Worm (Caenorhabditis elegans) whole organism, L1 larva: ENCODE measurements around the gene fbxc-58.
A peak's percentile ranks its signal among the peaks of the same experiment; 100 is the strongest.

Experiments used
- C16A3.4 ChIP-seq: fragments of 150-350 bp; optimal IDR thresholded peaks from 2 replicates; lab custom pipeline; 2014; ENCODE audit warnings: missing biosample characterization, missing genetic modification characterization
- Y116A8C.19 ChIP-seq: sonication (generic microtip); optimal IDR thresholded peaks from 2 replicates; lab custom pipeline; 2016; ENCODE audit warnings: missing compliant biosample characterization, missing genetic modification characterization, borderline replicate concordance
- aha-1 ChIP-seq: fragments of 150-350 bp; optimal IDR thresholded peaks from 2 replicates; lab custom pipeline; 2014; ENCODE audit warnings: missing biosample characterization, missing genetic modification characterization
- alr-1 ChIP-seq: fragments of 200-800 bp; sonication (Bioruptor generic); optimal IDR thresholded peaks from 2 replicates; lab custom pipeline; 2018; ENCODE audit warnings: borderline replicate concordance, mild to moderate bottlenecking, missing genetic modification characterization, missing compliant biosample characterization
- ama-1 ChIP-seq: fragments of 150-350 bp; optimal IDR thresholded peaks from 2 replicates; lab custom pipeline; 2014
- blmp-1 ChIP-seq: fragments of 150-350 bp; optimal IDR thresholded peaks from 2 replicates; lab custom pipeline; 2014; ENCODE audit warnings: missing biosample characterization, missing genetic modification characterization
- ceh-63 ChIP-seq: fragments of 200-800 bp; sonication (Bioruptor generic); optimal IDR thresholded peaks from 2 replicates; lab custom pipeline; 2018; ENCODE audit warnings: mild to moderate bottlenecking, missing genetic modification characterization, missing compliant biosample characterization
- ceh-88 ChIP-seq: fragments of 200-800 bp; sonication (Bioruptor generic); IDR thresholded peaks from 2 replicates; pipeline ENCODE4 v1.3.6; 2022; ENCODE audit warnings: missing genetic modification characterization, missing compliant biosample characterization
- dpl-1 ChIP-seq, 3 experiments: fragments of 150-350 bp in 2 of 3; sonication (generic microtip) in 1 of 3; optimal IDR thresholded peaks; 2 replicates each; lab custom pipeline; 2014 to 2017; ENCODE audit warnings: missing biosample characterization in 3 of 3, missing genetic modification characterization in 3 of 3, missing genetic modification reagents in 3 of 3
- dsc-1 ChIP-seq: sonication (generic microtip); optimal IDR thresholded peaks from 2 replicates; lab custom pipeline; 2016; ENCODE audit warnings: mild to moderate bottlenecking, missing genetic modification characterization, missing compliant biosample characterization
- efl-3 ChIP-seq: fragments of 200-800 bp; sonication (Bioruptor generic); optimal IDR thresholded peaks from 2 replicates; lab custom pipeline; 2018; ENCODE audit warnings: mild to moderate bottlenecking, missing genetic modification characterization, missing compliant biosample characterization
- egl-27 ChIP-seq, 2 experiments: fragments of 150-350 bp in 1 of 2; sonication (generic microtip); optimal IDR thresholded peaks; 3 replicates each; lab custom pipeline; 2017 to 2018; ENCODE audit warnings: missing biosample characterization in 2 of 2, missing genetic modification characterization in 2 of 2, missing genetic modification reagents in 2 of 2
- elt-2 ChIP-seq: sonication (generic microtip); optimal IDR thresholded peaks from 2 replicates; lab custom pipeline; 2016; ENCODE audit warnings: missing genetic modification characterization, mild to moderate bottlenecking, inconsistent platforms, missing compliant biosample characterization, missing genetic modification reagents
- ets-5 ChIP-seq: fragments of 200-800 bp; sonication (Bioruptor generic); IDR thresholded peaks from 2 replicates; pipeline ENCODE4 v1.3.6; 2022; ENCODE audit warnings: missing genetic modification characterization, missing compliant biosample characterization
- fkh-10 ChIP-seq: sonication (generic microtip); optimal IDR thresholded peaks from 2 replicates; lab custom pipeline; 2017; ENCODE audit warnings: missing biosample characterization, missing genetic modification reagents, missing genetic modification characterization
- fkh-8 ChIP-seq: sonication (generic microtip); optimal IDR thresholded peaks from 2 replicates; lab custom pipeline; 2016; ENCODE audit warnings: mild to moderate bottlenecking, missing genetic modification characterization, missing compliant biosample characterization
- fos-1 ChIP-seq: fragments of 150-350 bp; optimal IDR thresholded peaks from 2 replicates; lab custom pipeline; 2014; ENCODE audit warnings: missing biosample characterization, missing genetic modification characterization
- hpl-2 ChIP-seq: fragments of 150-350 bp; optimal IDR thresholded peaks from 2 replicates; lab custom pipeline; 2014; ENCODE audit warnings: missing biosample characterization, missing genetic modification reagents, missing genetic modification characterization
- irx-1 ChIP-seq: sonication (generic microtip); optimal IDR thresholded peaks from 2 replicates; lab custom pipeline; 2016; ENCODE audit warnings: missing genetic modification characterization, missing compliant biosample characterization
- isw-1 ChIP-seq: fragments of 200-800 bp; sonication (Bioruptor generic); IDR thresholded peaks from 2 replicates; pipeline ENCODE4 v1.3.6; 2022; ENCODE audit warnings: missing genetic modification characterization, missing compliant biosample characterization
- lin-13 ChIP-seq: fragments of 150-350 bp; optimal IDR thresholded peaks from 2 replicates; lab custom pipeline; 2014; ENCODE audit warnings: missing biosample characterization, missing genetic modification reagents, missing genetic modification characterization
- lin-35 ChIP-seq, 2 experiments: fragments of 150-350 bp; optimal IDR thresholded peaks; 2 replicates each; lab custom pipeline; 2014; ENCODE audit warnings: missing biosample characterization in 2 of 2, missing genetic modification characterization in 2 of 2, missing genetic modification reagents in 2 of 2
- lin-39 ChIP-seq: fragments of 150-350 bp; optimal IDR thresholded peaks from 2 replicates; lab custom pipeline; 2014; ENCODE audit warnings: missing biosample characterization, missing genetic modification reagents, missing genetic modification characterization
- lir-3 ChIP-seq: sonication (generic microtip); optimal IDR thresholded peaks from 2 replicates; lab custom pipeline; 2016; ENCODE audit warnings: mild to moderate bottlenecking, missing genetic modification characterization, moderate library complexity, missing compliant biosample characterization; ENCODE audit not compliant: poor library complexity
- lsy-2 ChIP-seq, 2 experiments: fragments of 150-350 bp; optimal IDR thresholded peaks; 2 replicates each; lab custom pipeline; 2014; ENCODE audit warnings: missing biosample characterization in 2 of 2, missing genetic modification characterization in 2 of 2
- mab-9 ChIP-seq: fragments of 200-800 bp; sonication (Bioruptor generic); IDR thresholded peaks from 2 replicates; pipeline ENCODE4 v1.3.6; 2022; ENCODE audit warnings: missing genetic modification reagents, missing genetic modification characterization, missing compliant biosample characterization
- mdl-1 ChIP-seq, 2 experiments: fragments of 150-350 bp; optimal IDR thresholded peaks; 2 replicates each; lab custom pipeline; 2014 to 2017; ENCODE audit warnings: missing biosample characterization in 2 of 2, missing genetic modification characterization in 2 of 2, inconsistent platforms in 1 of 2
- mef-2 ChIP-seq: fragments of 150-350 bp; optimal IDR thresholded peaks from 2 replicates; lab custom pipeline; 2014; ENCODE audit warnings: missing biosample characterization, missing genetic modification characterization
- mep-1 ChIP-seq: fragments of 150-350 bp; optimal IDR thresholded peaks from 2 replicates; lab custom pipeline; 2014; ENCODE audit warnings: missing biosample characterization, missing genetic modification characterization
- nhr-11 ChIP-seq: fragments of 150-350 bp; optimal IDR thresholded peaks from 2 replicates; lab custom pipeline; 2014; ENCODE audit warnings: missing biosample characterization, missing genetic modification characterization
- nhr-19 ChIP-seq: fragments of 200-800 bp; sonication (Bioruptor generic); conservative IDR thresholded peaks from 2 replicates; pipeline ENCODE4 v1.3.6; 2022; ENCODE audit warnings: missing genetic modification characterization, missing compliant biosample characterization
- nhr-237 ChIP-seq: fragments of 150-350 bp; optimal IDR thresholded peaks from 2 replicates; lab custom pipeline; 2014; ENCODE audit warnings: missing biosample characterization, missing genetic modification characterization
- nhr-47 ChIP-seq: sonication (generic microtip); optimal IDR thresholded peaks from 2 replicates; lab custom pipeline; 2016; ENCODE audit warnings: mild to moderate bottlenecking, missing genetic modification characterization, moderate library complexity, missing compliant biosample characterization
- nhr-71 ChIP-seq: sonication (generic microtip); optimal IDR thresholded peaks from 2 replicates; lab custom pipeline; 2016; ENCODE audit warnings: mild to moderate bottlenecking, missing genetic modification characterization, moderate library complexity, missing compliant biosample characterization
- nhr-76 ChIP-seq: sonication (generic microtip); optimal IDR thresholded peaks from 2 replicates; lab custom pipeline; 2017; ENCODE audit warnings: missing biosample characterization, missing genetic modification characterization
- nhr-77 ChIP-seq: fragments of 150-350 bp; optimal IDR thresholded peaks from 2 replicates; lab custom pipeline; 2014; ENCODE audit warnings: missing biosample characterization, missing genetic modification characterization
- nhr-85 ChIP-seq: sonication (generic microtip); peaks from one replicate; lab custom pipeline; 2016; ENCODE audit warnings: missing genetic modification characterization, inconsistent platforms, missing compliant biosample characterization
- pag-3 ChIP-seq: sonication (generic microtip); optimal IDR thresholded peaks from 2 replicates; lab custom pipeline; 2017; ENCODE audit warnings: missing genetic modification characterization, mild to moderate bottlenecking, missing compliant biosample characterization, antibody characterized with exemption, borderline replicate concordance; ENCODE audit not compliant: insufficient read depth
- rnt-1 ChIP-seq: sonication (generic microtip); optimal IDR thresholded peaks from 2 replicates; lab custom pipeline; 2016; ENCODE audit warnings: mild to moderate bottlenecking, missing genetic modification characterization, moderate library complexity, missing compliant biosample characterization
- sox-4 ChIP-seq: sonication (generic microtip); optimal IDR thresholded peaks from 2 replicates; lab custom pipeline; 2016; ENCODE audit warnings: missing genetic modification characterization, missing compliant biosample characterization
- tbx-2 ChIP-seq: sonication (generic microtip); optimal IDR thresholded peaks from 2 replicates; lab custom pipeline; 2016; ENCODE audit warnings: missing genetic modification characterization, missing compliant biosample characterization
- unc-30 ChIP-seq: sonication (generic microtip); optimal IDR thresholded peaks from 2 replicates; lab custom pipeline; 2017; ENCODE audit warnings: missing biosample characterization, missing genetic modification characterization
- unc-62 ChIP-seq: fragments of 150-350 bp; optimal IDR thresholded peaks from 2 replicates; lab custom pipeline; 2014; ENCODE audit warnings: missing biosample characterization, missing genetic modification reagents, missing genetic modification characterization
- unc-86 ChIP-seq: sonication (generic microtip); optimal IDR thresholded peaks from 2 replicates; lab custom pipeline; 2016; ENCODE audit warnings: missing genetic modification characterization, missing compliant biosample characterization
- unc-98 ChIP-seq: fragments of 200-800 bp; sonication (Bioruptor generic); IDR thresholded peaks from 2 replicates; pipeline ENCODE4 v1.3.6; 2022; ENCODE audit warnings: missing genetic modification characterization, missing compliant biosample characterization
- zag-1 ChIP-seq: fragments of 150-350 bp; optimal IDR thresholded peaks from 2 replicates; lab custom pipeline; 2014; ENCODE audit warnings: missing biosample characterization, missing genetic modification characterization
- zip-4 ChIP-seq: fragments of 200-800 bp; sonication (Bioruptor generic); optimal IDR thresholded peaks from 2 replicates; lab custom pipeline; 2018; ENCODE audit warnings: mild to moderate bottlenecking, missing genetic modification characterization, moderate library complexity, missing compliant biosample characterization
- ztf-11 ChIP-seq, 2 experiments: sonication (generic microtip); optimal IDR thresholded peaks; 2 replicates each; lab custom pipeline; 2016 to 2017; ENCODE audit warnings: missing genetic modification characterization in 2 of 2, missing biosample characterization in 1 of 2, missing compliant biosample characterization in 1 of 2
- ztf-4 ChIP-seq: fragments of 150-350 bp; optimal IDR thresholded peaks from 2 replicates; lab custom pipeline; 2014; ENCODE audit warnings: missing biosample characterization, missing genetic modification characterization

Gene fbxc-58

DNA sequence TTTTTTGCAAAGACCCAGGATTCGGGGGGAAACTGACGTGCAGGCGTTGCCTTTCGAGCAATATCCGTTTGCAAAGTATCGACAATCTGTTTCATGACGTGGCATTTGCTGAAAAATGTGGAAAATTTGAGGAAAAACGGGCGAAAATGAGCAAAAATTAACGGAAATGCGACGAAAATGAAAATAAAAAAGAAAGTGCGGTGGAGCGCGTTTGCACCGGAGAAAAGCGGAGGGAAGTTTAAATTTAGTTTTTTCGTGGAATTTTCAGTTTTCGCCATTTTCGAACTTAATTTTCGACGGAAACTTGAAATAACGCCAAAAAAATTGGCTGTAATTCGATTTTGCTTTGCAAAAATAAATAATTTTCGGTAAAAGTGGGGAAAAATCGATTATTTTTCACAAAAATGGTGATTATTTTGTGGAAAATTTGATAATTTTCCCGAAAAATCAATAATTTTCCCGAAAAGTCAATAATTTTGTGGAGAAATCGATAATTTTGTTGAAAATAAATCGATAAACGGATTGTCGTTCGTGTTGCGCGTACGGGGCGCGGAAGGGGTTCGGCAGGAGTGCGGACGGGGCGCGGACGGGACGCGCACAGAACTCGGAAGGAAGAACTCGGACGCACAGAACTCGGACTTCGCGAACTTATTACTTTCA is 32.6 kb downstream of the fbxc-58 start (continued):
- TF ChIP-seq efl-3 (GFP tag; lab: Kevin White, UChicago) = no peak
- TF ChIP-seq pag-3 (tag; lab: Kevin White, UChicago) = no peak
- no peak for TF ChIP-seq unc-30 (tag; lab: Kevin White, UChicago)
- peak; percentile 75 for TF ChIP-seq nhr-85 (tag; lab: Kevin White, UChicago)
- TF ChIP-seq nhr-237 (tag; lab: Kevin White, UChicago) = no peak
- TF ChIP-seq dsc-1 (tag; lab: Kevin White, UChicago) = peak; percentile 17
- no peak for TF ChIP-seq fos-1 (tag; lab: Kevin White, UChicago)
- TF ChIP-seq blmp-1 = no peak
- TF ChIP-seq mef-2 (tag; lab: Kevin White, UChicago) = no peak
- no peak for TF ChIP-seq alr-1 (tag; lab: Kevin White, UChicago)
- TF ChIP-seq zip-4 (GFP tag; lab: Kevin White, UChicago) = no peak
- TF ChIP-seq C16A3.4 = no peak
- TF ChIP-seq fkh-8 (tag; lab: Kevin White, UChicago) = no peak
- TF ChIP-seq unc-62 = no peak
- no peak for TF ChIP-seq ztf-4 (tag; lab: Kevin White, UChicago)
- TF ChIP-seq hpl-2 (GFP tag; lab: Kevin White, UChicago) = no peak
- no peak for TF ChIP-seq Y116A8C.19 (tag; lab: Kevin White, UChicago)
- TF ChIP-seq nhr-47 (tag; lab: Kevin White, UChicago) = peak; percentile 57
- TF ChIP-seq ets-5 (GFP tag; lab: Robert Waterston, UW) = no peak
- TF ChIP-seq ztf-11 (tag; optimal IDR thresholded peaks at IDR 0.05; lab: Kevin White, UChicago) = no peak
- TF ChIP-seq nhr-11 (tag; lab: Kevin White, UChicago) = no peak
- no peak for TF ChIP-seq fkh-10
- TF ChIP-seq mab-9 (GFP tag; lab: Robert Waterston, UW) = no peak
- TF ChIP-seq lin-35 (GFP tag; optimal IDR thresholded peaks at IDR 0.05; lab: Kevin White, UChicago) = peak; percentile 87 to 93
- TF ChIP-seq rnt-1 (tag; lab: Kevin White, UChicago) = peak; percentile 45
- TF ChIP-seq sox-4 (tag; lab: Kevin White, UChicago) = no peak
- no peak for TF ChIP-seq ceh-63 (GFP tag; lab: Kevin White, UChicago)
- TF ChIP-seq isw-1 (GFP tag; lab: Robert Waterston, UW) = peak; percentile 55
- peak; percentile 36; the same call in 1 of the 2 replicates for TF ChIP-seq nhr-19
- TF ChIP-seq lsy-2 (tag; optimal IDR thresholded peaks at IDR 0.05; lab: Kevin White, UChicago) = peak in 1 of 2 experiments; percentile 39
- no peak for TF ChIP-seq mep-1 (tag; lab: Kevin White, UChicago)
- no peak for TF ChIP-seq mdl-1 (tag; optimal IDR thresholded peaks at IDR 0.05; lab: Kevin White, UChicago)
- TF ChIP-seq egl-27 (tag; optimal IDR thresholded peaks at IDR 0.05; lab: Kevin White, UChicago) = no peak
- no peak for TF ChIP-seq ama-1 (lab: Kevin White, UChicago)

DNA sequence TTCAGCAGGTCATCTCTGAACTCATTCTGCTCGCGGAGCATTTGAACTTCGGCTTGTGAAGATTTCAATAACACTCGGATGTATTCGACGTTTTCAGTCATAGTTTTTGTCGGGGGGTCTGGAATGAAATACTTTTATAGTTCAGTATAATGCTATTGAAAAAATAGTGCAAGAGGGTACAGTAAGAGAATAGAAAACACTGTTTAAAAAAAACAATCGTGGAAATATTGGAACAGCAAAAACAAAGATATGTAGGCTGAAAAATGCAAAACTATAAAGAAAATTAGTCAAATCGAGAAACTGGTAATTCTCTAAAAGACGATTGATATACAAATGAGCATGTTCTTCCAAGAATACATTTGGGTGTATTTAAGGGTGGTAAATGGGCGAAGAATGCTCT is 36.7 kb downstream of the fbxc-58 start, which contains the start of gene F56D5.5:
Gene F56D5.5, minus strand, starts transcription at position 101 of the 400 bp plus-strand sequence.
- TF ChIP-seq aha-1 (tag; lab: Kevin White, UChicago) (no peak), elt-2 (tag; lab: Kevin White, UChicago) (no peak), unc-98 (GFP tag; lab: Robert Waterston, UW) (no peak), ztf-11 (tag; optimal IDR thresholded peaks at IDR 0.05; lab: Kevin White, UChicago) (no peak), tbx-2 (no peak), nhr-77 (tag; lab: Kevin White, UChicago) (no peak), nhr-71 (no peak), alr-1 (tag; lab: Kevin White, UChicago) (no peak), irx-1 (tag; lab: Kevin White, UChicago) (no peak), fkh-10 (no peak), dpl-1 (GFP tag; optimal IDR thresholded peaks at IDR 0.05; lab: Kevin White, UChicago) (no peak), unc-86 (tag; lab: Kevin White, UChicago) (no peak), lin-13 (no peak), mep-1 (tag; lab: Kevin White, UChicago) (no peak), ceh-88 (no peak), nhr-76 (no peak), lir-3 (tag; lab: Kevin White, UChicago) (no peak), lin-39 (tag; lab: Kevin White, UChicago) (no peak), zag-1 (tag; lab: Kevin White, UChicago) (no peak)
